Fruit fly (Drosophila melanogaster) whole organism, embryonic: ENCODE measurements around the gene gb.

Source experiments
- Adf1 ChIP-seq: fragments of 200-800 bp; sonication (Bioruptor generic); IDR thresholded peaks from 2 replicates; pipeline ENCODE4 v1.3.6; 2022; ENCODE audit warnings: missing biosample characterization, missing genetic modification characterization
- Awh ChIP-seq: fragments of 200-800 bp; sonication (Bioruptor generic); IDR thresholded peaks from 2 replicates; pipeline ENCODE4, ENCODE4 v1.3.6; 2022; ENCODE audit warnings: missing biosample characterization, missing genetic modification characterization
- CG12769 ChIP-seq: fragments of 200-800 bp; sonication (Bioruptor generic); optimal IDR thresholded peaks from 2 replicates; lab custom pipeline; 2019; ENCODE audit warnings: missing biosample characterization, mild to moderate bottlenecking, missing genetic modification characterization, moderate library complexity
- CG13424 ChIP-seq: fragments of 200-800 bp; sonication (Bioruptor generic); optimal IDR thresholded peaks from 2 replicates; lab custom pipeline; 2019; ENCODE audit warnings: missing biosample characterization, mild to moderate bottlenecking, missing genetic modification characterization, moderate library complexity
- CG14050 ChIP-seq: fragments of 200-800 bp; sonication (Bioruptor generic); IDR thresholded peaks from 3 replicates; pipeline ENCODE4 v1.3.6; 2022; ENCODE audit warnings: missing biosample characterization, missing genetic modification characterization
- CG32532 ChIP-seq: fragments of 200-800 bp; sonication (Bioruptor generic); IDR thresholded peaks from 2 replicates; pipeline ENCODE4 v1.3.6; 2022; ENCODE audit warnings: missing biosample characterization, missing genetic modification characterization
- CG32767 ChIP-seq: fragments of 200-800 bp; sonication (Bioruptor generic); IDR thresholded peaks from 2 replicates; pipeline ENCODE4 v1.3.6; 2022; ENCODE audit warnings: missing biosample characterization, missing genetic modification characterization
- CG34224 ChIP-seq: fragments of 200-800 bp; sonication (Bioruptor generic); IDR thresholded peaks from 3 replicates; pipeline ENCODE4 v1.3.6; 2022; ENCODE audit warnings: missing biosample characterization, missing genetic modification characterization; ENCODE audit not compliant: partially characterized antibody
- CG34376 ChIP-seq: fragments of 200-800 bp; sonication (Bioruptor generic); optimal IDR thresholded peaks from 2 replicates; lab custom pipeline; 2018; ENCODE audit warnings: missing biosample characterization, mild to moderate bottlenecking, missing genetic modification characterization
- CG3838 ChIP-seq: fragments of 200-800 bp; sonication (Bioruptor generic); optimal IDR thresholded peaks from 3 replicates; lab custom pipeline; 2016; ENCODE audit warnings: missing biosample characterization, missing genetic modification characterization
- CG4404 ChIP-seq: fragments of 200-800 bp; sonication (Bioruptor generic); IDR thresholded peaks from 2 replicates; pipeline ENCODE4 v1.3.6; 2022; ENCODE audit warnings: missing biosample characterization, missing genetic modification characterization
- CG5180 ChIP-seq: fragments of 200-800 bp; sonication (Bioruptor generic); optimal IDR thresholded peaks from 3 replicates; lab custom pipeline; 2017; ENCODE audit warnings: missing biosample characterization, missing genetic modification characterization, mild to moderate bottlenecking, moderate library complexity, missing genetic modification reagents
- CG7556 ChIP-seq: fragments of 200-800 bp; sonication (Bioruptor generic); optimal IDR thresholded peaks from 2 replicates; lab custom pipeline; 2017; ENCODE audit warnings: missing biosample characterization, mild to moderate bottlenecking, missing genetic modification characterization
- CG8765 ChIP-seq: fragments of 200-800 bp; sonication (Bioruptor generic); IDR thresholded peaks from 2 replicates; pipeline ENCODE4 v1.3.6; 2022; ENCODE audit warnings: missing biosample characterization, missing genetic modification characterization
- CG9797 ChIP-seq: fragments of 200-800 bp; sonication (Bioruptor generic); optimal IDR thresholded peaks from 3 replicates; lab custom pipeline; 2018; ENCODE audit warnings: missing biosample characterization, mild to moderate bottlenecking, missing genetic modification characterization
- Dip2 ChIP-seq: fragments of 200-800 bp; sonication (Bioruptor generic); IDR thresholded peaks from 2 replicates; pipeline ENCODE4 v1.3.6; 2022; ENCODE audit warnings: missing biosample characterization, missing genetic modification characterization
- Fer3 ChIP-seq: fragments of 200-800 bp; sonication (Bioruptor generic); optimal IDR thresholded peaks from 2 replicates; lab custom pipeline; 2018; ENCODE audit warnings: missing biosample characterization, mild to moderate bottlenecking, missing genetic modification characterization, moderate library complexity
- HLH54F ChIP-seq: fragments of 200-800 bp; sonication (Bioruptor generic); optimal IDR thresholded peaks from 3 replicates; lab custom pipeline; 2016; ENCODE audit warnings: missing biosample characterization, missing genetic modification characterization
- Hey ChIP-seq: fragments of 200-800 bp; sonication (Bioruptor generic); optimal IDR thresholded peaks from 3 replicates; lab custom pipeline; 2018; ENCODE audit warnings: missing biosample characterization, mild to moderate bottlenecking, missing genetic modification characterization
- HmgD ChIP-seq: fragments of 200-800 bp; sonication (Bioruptor generic); optimal IDR thresholded peaks from 3 replicates; lab custom pipeline; 2016; ENCODE audit warnings: missing biosample characterization, missing genetic modification characterization
- Ravus ChIP-seq: fragments of 200-800 bp; sonication (Bioruptor generic); IDR thresholded peaks from 2 replicates; pipeline ENCODE4 v1.3.6; 2022; ENCODE audit warnings: missing biosample characterization, missing genetic modification characterization
- Rfx ChIP-seq: fragments of 200-800 bp; sonication (Bioruptor generic); IDR thresholded peaks from 2 replicates; pipeline ENCODE4 v1.3.6; 2022; ENCODE audit warnings: missing biosample characterization, missing genetic modification characterization
- Side ChIP-seq: fragments of 200-800 bp; sonication (Bioruptor generic); optimal IDR thresholded peaks from 2 replicates; lab custom pipeline; 2016; ENCODE audit warnings: missing biosample characterization, missing genetic modification characterization
- amos ChIP-seq: fragments of 200-800 bp; sonication (Bioruptor generic); IDR thresholded peaks from 2 replicates; pipeline ENCODE4 v1.3.6; 2022; ENCODE audit warnings: missing biosample characterization, missing genetic modification characterization; ENCODE audit not compliant: partially characterized antibody
- ash1 ChIP-seq: fragments of 200-800 bp; sonication (Bioruptor generic); optimal IDR thresholded peaks from 2 replicates; lab custom pipeline; 2018; ENCODE audit warnings: missing biosample characterization, mild to moderate bottlenecking, missing genetic modification characterization
- br ChIP-seq: fragments of >200 bp; optimal IDR thresholded peaks from 2 replicates; lab custom pipeline; 2017
- cas ChIP-seq: fragments of 200-800 bp; sonication (Bioruptor generic); IDR thresholded peaks from 2 replicates; pipeline ENCODE4 v1.3.6; 2022; ENCODE audit warnings: missing biosample characterization, missing genetic modification characterization
- chinmo ChIP-seq: fragments of 200-800 bp; sonication (Bioruptor generic); IDR thresholded peaks from 4 replicates; pipeline ENCODE4 v1.3.6; 2022; ENCODE audit warnings: missing biosample characterization, missing genetic modification characterization; ENCODE audit not compliant: partially characterized antibody
- crol ChIP-seq: fragments of 200-800 bp; sonication (Bioruptor generic); IDR thresholded peaks from 2 replicates; pipeline ENCODE4 v1.3.6; 2022; ENCODE audit warnings: missing biosample characterization, missing genetic modification characterization
- da ChIP-seq: fragments of 200-800 bp; sonication (Bioruptor generic); optimal IDR thresholded peaks from 2 replicates; lab custom pipeline; 2016; ENCODE audit warnings: missing biosample characterization, missing genetic modification characterization
- dan ChIP-seq: fragments of 200-800 bp; sonication (Bioruptor generic); IDR thresholded peaks from 2 replicates; pipeline ENCODE4 v1.3.6; 2022; ENCODE audit warnings: missing biosample characterization, missing genetic modification characterization
- fd64A ChIP-seq: fragments of 200-800 bp; sonication (Bioruptor generic); optimal IDR thresholded peaks from 3 replicates; lab custom pipeline; 2018; ENCODE audit warnings: missing biosample characterization, mild to moderate bottlenecking, missing genetic modification characterization
- ftz-f1 ChIP-seq: fragments of 200-800 bp; sonication (Bioruptor generic); optimal IDR thresholded peaks from 2 replicates; lab custom pipeline; 2016; ENCODE audit warnings: missing biosample characterization, missing genetic modification characterization
- gcm2 ChIP-seq: fragments of 200-800 bp; sonication (Bioruptor generic); optimal IDR thresholded peaks from 2 replicates; lab custom pipeline; 2016; ENCODE audit warnings: missing biosample characterization, missing genetic modification characterization
- grn ChIP-seq: fragments of 200-800 bp; sonication (Bioruptor generic); optimal IDR thresholded peaks from 3 replicates; lab custom pipeline; 2017; ENCODE audit warnings: missing biosample characterization, missing genetic modification characterization
- mam ChIP-seq: fragments of 200-800 bp; sonication (Bioruptor generic); optimal IDR thresholded peaks from 3 replicates; lab custom pipeline; 2016; ENCODE audit warnings: missing biosample characterization, missing genetic modification characterization
- mld ChIP-seq: fragments of 200-800 bp; sonication (Bioruptor generic); IDR thresholded peaks from 3 replicates; pipeline ENCODE4 v1.3.6; 2022; ENCODE audit warnings: missing biosample characterization, missing genetic modification characterization; ENCODE audit not compliant: partially characterized antibody
- tll ChIP-seq, 2 experiments: fragments of 200-800 bp in 1 of 2; fragments of >200 bp in 1 of 2; sonication (Bioruptor generic) in 1 of 2; optimal IDR thresholded peaks; 2 replicates each; lab custom pipeline; 2017 to 2019; ENCODE audit warnings: missing biosample characterization in 2 of 2, missing genetic modification characterization in 2 of 2, mild to moderate bottlenecking in 1 of 2, moderate library complexity in 1 of 2
- unpg ChIP-seq: fragments of 200-800 bp; sonication (Bioruptor generic); optimal IDR thresholded peaks from 3 replicates; lab custom pipeline; 2018; ENCODE audit warnings: missing biosample characterization, mild to moderate bottlenecking, missing genetic modification characterization, moderate library complexity
- zen2 ChIP-seq: fragments of 200-800 bp; sonication (Bioruptor generic); IDR thresholded peaks from 3 replicates; pipeline ENCODE4 v1.3.6; 2022; ENCODE audit warnings: missing biosample characterization, missing genetic modification characterization; ENCODE audit not compliant: partially characterized antibody

gb gene

DNA sequence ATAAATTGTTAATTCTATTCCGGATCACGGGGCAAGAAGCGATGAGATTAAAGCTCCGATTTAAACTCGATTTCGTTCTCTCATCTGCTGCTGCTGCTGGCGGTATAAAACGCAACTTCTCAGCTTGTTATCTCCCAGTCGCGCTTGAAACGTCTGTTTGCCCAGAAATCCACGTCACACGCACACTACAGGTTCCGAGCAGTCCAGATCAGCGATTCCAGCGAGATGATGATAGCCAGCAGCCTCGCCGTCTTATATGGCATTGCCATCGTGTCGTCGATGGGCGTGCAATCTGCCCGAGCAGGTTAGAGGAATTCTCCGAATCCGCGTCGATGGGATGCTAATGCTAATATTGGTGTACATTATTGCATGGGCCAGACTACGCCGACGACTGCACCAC, 45.7 kb upstream of the gb start, which contains the start of gene grass (continued):
- TF ChIP-seq Ravus (GFP tag; lab: Robert Waterston, UW) (no peak), Dip2 (no peak), grn (GFP tag; lab: Kevin White, UChicago) (peak; percentile 17), CG34376 (GFP tag; lab: Kevin White, UChicago) (peak; percentile 35), unpg (GFP tag; lab: Kevin White, UChicago) (no peak)

DNA sequence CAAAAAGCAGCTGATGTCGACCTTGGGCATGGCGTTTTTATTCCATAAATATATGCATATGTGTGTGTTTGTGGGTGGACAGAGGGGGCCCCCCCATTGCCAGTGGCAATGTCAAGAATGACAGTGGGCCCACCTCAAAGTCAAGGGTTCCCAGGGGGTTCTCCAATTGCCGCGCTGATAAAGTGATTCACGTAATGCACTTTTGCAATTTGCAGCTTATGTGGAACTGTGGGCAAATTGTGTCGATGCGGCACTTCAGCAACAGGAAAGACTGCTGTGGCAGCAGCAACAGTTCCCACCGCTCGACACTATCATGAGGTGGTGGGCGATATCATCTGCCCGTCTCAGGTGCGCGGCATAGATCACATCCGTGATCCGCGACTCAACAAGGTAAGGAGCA, 41.9 kb upstream of the gb start:
- TF ChIP-seq Side (GFP tag; lab: Kevin White, UChicago): no peak
- no peak for TF ChIP-seq CG8765 (GFP tag; lab: Robert Waterston, UW)
- TF ChIP-seq CG7556 (GFP tag; lab: Kevin White, UChicago): no peak
- TF ChIP-seq amos (GFP tag; lab: Robert Waterston, UW): no peak
- TF ChIP-seq tll (GFP tag; optimal IDR thresholded peaks at IDR 0.05; lab: Kevin White, UChicago): no peak
- no peak for TF ChIP-seq Awh (GFP tag; lab: Robert Waterston, UW)
- TF ChIP-seq mld (GFP tag; lab: Robert Waterston, UW): no peak
- no peak for TF ChIP-seq CG12769 (tag; lab: Kevin White, UChicago)
- TF ChIP-seq zen2 (GFP tag; lab: Robert Waterston, UW): no peak
- no peak for TF ChIP-seq CG4404
- peak; percentile 3; the same call in 1 of the 2 replicates for TF ChIP-seq Adf1 (GFP tag; lab: Robert Waterston, UW)
- no peak for TF ChIP-seq da (GFP tag; lab: Kevin White, UChicago)
- TF ChIP-seq HmgD: no peak
- 0 out of 4 replicates have a peak, but pooled peaks have one; percentile 31 for TF ChIP-seq chinmo (GFP tag; lab: Robert Waterston, UW)
- no peak for TF ChIP-seq CG32532 (GFP tag; lab: Robert Waterston, UW)
- no peak for TF ChIP-seq CG32767
- TF ChIP-seq CG3838 (GFP tag; lab: Kevin White, UChicago): no peak
- TF ChIP-seq CG14050 (GFP tag; lab: Robert Waterston, UW): no peak
- TF ChIP-seq cas (GFP tag; lab: Robert Waterston, UW): no peak
- TF ChIP-seq gcm2: no peak
- TF ChIP-seq crol (GFP tag; lab: Robert Waterston, UW): peak; percentile 39; the same call in 1 of the 2 replicates
- no peak for TF ChIP-seq HLH54F (GFP tag; lab: Kevin White, UChicago)
- TF ChIP-seq br (lab: Kevin White, UChicago): no peak
- no peak for TF ChIP-seq Hey (tag; lab: Kevin White, UChicago)
- no peak for TF ChIP-seq Fer3 (tag; lab: Kevin White, UChicago)
- TF ChIP-seq ftz-f1 (GFP tag; lab: Kevin White, UChicago): peak; percentile 82
- no peak for TF ChIP-seq CG9797
- no peak for TF ChIP-seq CG13424
- TF ChIP-seq Rfx: no peak
- no peak for TF ChIP-seq CG34224
- TF ChIP-seq CG5180: no peak
- no peak for TF ChIP-seq ash1 (GFP tag; lab: Kevin White, UChicago)
- no peak for TF ChIP-seq fd64A
- TF ChIP-seq dan: no peak
- TF ChIP-seq mam (GFP tag; lab: Kevin White, UChicago): no peak
- TF ChIP-seq, all 482 proteins: peak for 4
